Fruit fly (Drosophila melanogaster) whole organism: ENCODE data around the gene CG33333.

ENCODE experiments used
- CG8478 ChIP-seq: fragments of >200 bp; optimal IDR thresholded peaks from 2 replicates; lab custom pipeline; 2018; ENCODE audit warnings: inconsistent platforms
- Dll ChIP-seq: fragments of >200 bp; optimal IDR thresholded peaks from 2 replicates; lab custom pipeline; 2017
- EcR ChIP-seq, 2 experiments: fragments of >200 bp; optimal IDR thresholded peaks; 2 replicates each; lab custom pipeline; 2017; ENCODE audit warnings: missing biosample characterization in 2 of 2, missing genetic modification characterization in 2 of 2, missing genetic modification reagents in 2 of 2
- pan ChIP-seq: fragments of >200 bp; optimal IDR thresholded peaks from 2 replicates; lab custom pipeline; 2017
- psq ChIP-seq: fragments of >200 bp; optimal IDR thresholded peaks from 2 replicates; lab custom pipeline; 2017
- usp ChIP-seq: fragments of >200 bp; optimal IDR thresholded peaks from 2 replicates; lab custom pipeline; 2017; ENCODE audit warnings: missing biosample characterization, missing genetic modification characterization, mixed read lengths

Gene CG33333

DNA sequence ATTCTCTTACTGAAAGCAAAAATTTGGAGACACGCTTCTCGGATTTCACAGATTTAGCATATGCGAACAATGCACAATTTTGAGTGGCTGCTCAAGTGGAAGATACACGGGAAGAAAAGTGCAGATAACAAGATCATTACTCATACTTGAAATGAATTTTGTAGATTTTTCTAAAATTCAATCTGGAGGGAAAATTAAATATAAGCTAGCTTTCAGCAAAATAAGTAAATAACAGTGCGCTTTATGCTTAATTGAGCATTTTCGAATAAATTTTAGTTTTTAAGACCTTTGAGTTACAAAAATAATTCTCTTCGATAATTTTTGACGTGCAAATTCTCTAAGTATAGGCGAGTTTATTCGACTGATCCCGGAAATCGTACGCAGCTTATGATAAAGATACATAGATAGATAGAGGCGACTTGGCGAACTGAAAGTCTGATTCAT is 16.6 kb upstream of the CG33333 start:
- TF ChIP-seq EcR (GFP tag; optimal IDR thresholded peaks at IDR 0.05; lab: Kevin White, UChicago) (no peak), CG8478 (lab: Kevin White, UChicago) (no peak), psq (no peak), Dll (lab: Kevin White, UChicago) (no peak)

DNA sequence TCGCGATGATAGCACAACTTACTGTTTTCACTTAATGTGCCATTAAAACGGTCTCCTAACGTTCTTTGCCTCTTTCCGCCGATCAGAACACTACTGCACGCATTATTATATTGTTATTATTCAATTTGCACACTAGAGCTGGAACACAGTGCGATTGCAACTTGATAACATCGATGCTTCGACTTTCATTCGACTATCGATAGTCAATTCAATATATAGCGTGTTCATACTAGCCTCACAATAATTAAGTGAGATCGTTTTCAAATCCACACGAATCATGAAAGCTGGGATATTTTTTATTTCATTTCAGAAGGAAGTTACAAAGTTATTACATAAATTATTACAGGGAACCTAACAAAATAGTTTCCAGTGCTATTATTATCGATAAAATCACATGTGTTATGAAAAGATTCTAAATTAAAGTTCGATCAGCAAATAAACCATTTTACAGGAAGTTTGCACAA is 15.9 kb upstream of the CG33333 start:
- TF ChIP-seq CG8478 (lab: Kevin White, UChicago) = no peak
- no peak for TF ChIP-seq psq
- no peak for TF ChIP-seq EcR (GFP tag; optimal IDR thresholded peaks at IDR 0.05; lab: Kevin White, UChicago)
- TF ChIP-seq pan (lab: Kevin White, UChicago) = no peak
- TF ChIP-seq Dll (lab: Kevin White, UChicago) = no peak
- TF ChIP-seq usp = no peak

DNA sequence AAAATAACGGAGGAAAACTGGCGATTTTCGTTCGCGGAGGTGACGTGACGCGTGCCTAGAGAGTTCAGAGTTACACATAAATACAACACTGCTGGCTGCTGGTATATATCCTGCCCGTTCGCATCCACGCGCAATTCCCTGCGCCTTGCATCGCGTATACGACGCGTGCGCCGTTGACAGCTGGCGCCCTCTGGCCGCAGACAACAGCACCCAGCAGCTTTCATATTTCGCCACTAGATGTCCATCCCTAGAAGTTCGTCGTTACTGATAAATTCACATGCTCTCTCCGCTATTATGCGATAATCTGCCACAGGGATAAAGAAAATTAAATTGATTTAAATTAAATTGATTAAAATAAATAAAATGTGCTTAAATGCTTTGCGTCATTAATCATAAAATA is 14.8 kb upstream of the CG33333 start, which contains the start of gene Sur-8:
Gene Sur-8 (minus strand): TSS at position 82 of the 400 bp plus-strand sequence.
- no peak for TF ChIP-seq CG8478 (lab: Kevin White, UChicago)
- TF ChIP-seq EcR (GFP tag; optimal IDR thresholded peaks at IDR 0.05; lab: Kevin White, UChicago) = no peak
- TF ChIP-seq Dll (lab: Kevin White, UChicago) = no peak
- no peak for TF ChIP-seq pan (lab: Kevin White, UChicago)
- no peak for TF ChIP-seq psq

DNA sequence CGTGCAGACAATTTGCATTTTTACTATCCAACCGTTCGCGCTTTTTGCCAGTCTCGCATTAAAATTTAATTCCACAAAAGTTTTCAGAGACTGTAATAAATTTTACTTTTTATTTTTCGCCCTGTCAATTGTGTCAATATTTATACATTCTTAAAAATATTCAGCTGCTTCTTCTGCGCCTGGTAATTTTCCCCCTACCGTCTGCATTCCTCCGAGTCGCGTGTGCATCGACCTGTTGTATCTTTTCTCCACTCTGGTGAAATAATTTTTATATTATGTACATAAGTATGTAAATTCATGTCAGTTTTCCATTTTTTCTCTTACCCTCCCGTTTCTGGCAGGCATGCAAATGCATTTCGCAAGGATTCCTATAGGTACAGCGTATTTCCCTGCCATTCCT is 14.1 kb upstream of the CG33333 start, which contains the start of gene CG34279:
Gene CG34279 (minus strand): TSS at position 101 of the 400 bp plus-strand sequence.
- no peak for TF ChIP-seq EcR (GFP tag; optimal IDR thresholded peaks at IDR 0.05; lab: Kevin White, UChicago)
- no peak for TF ChIP-seq psq
- TF ChIP-seq CG8478 (lab: Kevin White, UChicago) = no peak
- TF ChIP-seq usp = no peak
- no peak for TF ChIP-seq Dll (lab: Kevin White, UChicago)
- TF ChIP-seq pan (lab: Kevin White, UChicago) = no peak

DNA sequence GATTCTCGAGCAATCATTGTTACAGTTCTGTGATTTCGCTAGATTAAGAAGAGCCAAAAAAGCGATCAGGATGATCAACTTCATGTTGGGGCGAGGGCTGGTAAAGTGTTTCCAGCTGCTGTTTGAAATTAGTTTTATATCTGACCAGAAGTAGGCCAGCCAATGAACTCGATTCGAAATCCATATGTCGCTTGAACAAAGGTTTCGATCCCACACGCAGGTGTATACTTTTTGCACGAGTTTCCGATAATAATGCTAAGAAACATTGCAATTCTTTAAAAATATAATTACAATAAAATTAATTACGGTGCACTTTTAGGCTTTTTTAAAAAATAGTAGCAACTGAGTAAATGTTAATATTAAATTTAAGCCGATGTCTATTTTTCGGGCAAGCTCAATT is 13.6 kb upstream of the CG33333 start, which contains the start of gene CG34280:
Gene CG34280 (minus strand): TSS at position 101 of the 400 bp plus-strand sequence.
- TF ChIP-seq pan (lab: Kevin White, UChicago) = no peak
- no peak for TF ChIP-seq EcR (GFP tag; optimal IDR thresholded peaks at IDR 0.05; lab: Kevin White, UChicago)
- TF ChIP-seq Dll (lab: Kevin White, UChicago) = no peak
- no peak for TF ChIP-seq psq
- no peak for TF ChIP-seq CG8478 (lab: Kevin White, UChicago)
- no peak for TF ChIP-seq usp

DNA sequence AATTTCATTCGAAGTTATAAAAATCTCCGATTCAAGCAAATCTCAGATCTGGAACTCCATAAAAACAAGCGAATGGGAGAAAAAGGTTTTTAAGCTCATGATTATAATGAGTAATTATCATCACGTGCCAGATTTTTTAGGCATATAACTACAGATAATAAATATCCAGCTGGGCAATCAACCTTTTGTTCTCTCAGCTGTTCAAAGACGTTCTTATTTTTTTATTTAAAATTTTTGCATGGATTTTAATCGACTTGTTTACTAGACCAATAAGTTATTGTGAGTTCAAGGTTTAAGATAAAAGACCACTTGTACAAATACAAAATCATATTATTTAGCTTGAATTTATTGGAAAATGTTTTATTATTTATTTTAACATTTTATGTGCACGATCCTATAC is 13.1 kb upstream of the CG33333 start:
- TF ChIP-seq pan (lab: Kevin White, UChicago) (no peak), Dll (lab: Kevin White, UChicago) (no peak), psq (no peak), EcR (GFP tag; optimal IDR thresholded peaks at IDR 0.05; lab: Kevin White, UChicago) (no peak), usp (no peak), CG8478 (lab: Kevin White, UChicago) (no peak)

DNA sequence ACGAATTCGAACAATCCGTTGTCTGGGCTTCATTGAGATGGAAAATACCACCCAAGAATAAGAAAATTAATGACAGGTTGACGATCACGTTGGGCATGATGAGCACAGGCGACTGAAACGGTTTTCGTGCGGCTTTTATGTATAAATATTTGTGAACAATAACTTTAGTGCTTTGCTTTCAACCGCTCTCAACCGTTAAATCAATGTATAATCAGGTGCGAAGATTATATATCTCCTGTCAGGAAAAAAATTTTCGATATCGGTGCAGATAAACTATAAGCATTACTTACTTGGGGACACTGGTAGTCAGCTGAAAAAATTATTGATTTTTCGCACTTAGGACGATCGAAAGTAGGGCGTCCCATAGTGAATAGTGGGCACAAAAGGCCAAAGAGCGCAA is 12.3 kb upstream of the CG33333 start, which contains the start of gene CG42823:
Gene CG42823 (minus strand): TSS at position 101 of the 400 bp plus-strand sequence.
- TF ChIP-seq psq = no peak
- TF ChIP-seq pan (lab: Kevin White, UChicago) = no peak
- no peak for TF ChIP-seq EcR (GFP tag; optimal IDR thresholded peaks at IDR 0.05; lab: Kevin White, UChicago)
- TF ChIP-seq CG8478 (lab: Kevin White, UChicago) = no peak
- TF ChIP-seq Dll (lab: Kevin White, UChicago) = no peak
- TF ChIP-seq usp = no peak

DNA sequence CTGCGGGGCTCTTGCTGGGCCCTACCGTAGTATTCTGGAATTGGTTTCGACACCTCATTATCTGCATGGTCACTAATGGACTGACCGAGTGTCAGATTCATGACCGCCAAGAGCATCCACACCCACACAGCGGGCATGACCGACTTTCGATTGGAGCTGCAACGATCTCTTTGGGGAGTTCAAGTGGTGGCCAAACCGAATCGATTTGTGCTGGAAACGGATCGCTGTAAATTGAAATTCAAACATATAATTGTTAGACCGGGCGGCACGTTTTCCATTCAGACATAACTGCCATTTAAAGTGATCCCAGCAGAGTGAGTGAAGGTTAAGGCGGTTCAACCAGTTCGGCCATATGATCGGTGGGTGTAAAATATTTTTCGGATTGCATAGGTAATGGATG is 10.9 kb upstream of the CG33333 start, which contains the start of the genes CG42824 and CG42798:
Gene CG42824 (minus strand): TSS at position 101 of the 400 bp plus-strand sequence.
Gene CG42798 (plus strand): TSS at position 268 of the 400 bp plus-strand sequence.
- TF ChIP-seq psq = no peak
- TF ChIP-seq Dll (lab: Kevin White, UChicago) = no peak
- TF ChIP-seq EcR (GFP tag; optimal IDR thresholded peaks at IDR 0.05; lab: Kevin White, UChicago) = no peak
- no peak for TF ChIP-seq CG8478 (lab: Kevin White, UChicago)
- TF ChIP-seq usp = no peak
- no peak for TF ChIP-seq pan (lab: Kevin White, UChicago)

DNA sequence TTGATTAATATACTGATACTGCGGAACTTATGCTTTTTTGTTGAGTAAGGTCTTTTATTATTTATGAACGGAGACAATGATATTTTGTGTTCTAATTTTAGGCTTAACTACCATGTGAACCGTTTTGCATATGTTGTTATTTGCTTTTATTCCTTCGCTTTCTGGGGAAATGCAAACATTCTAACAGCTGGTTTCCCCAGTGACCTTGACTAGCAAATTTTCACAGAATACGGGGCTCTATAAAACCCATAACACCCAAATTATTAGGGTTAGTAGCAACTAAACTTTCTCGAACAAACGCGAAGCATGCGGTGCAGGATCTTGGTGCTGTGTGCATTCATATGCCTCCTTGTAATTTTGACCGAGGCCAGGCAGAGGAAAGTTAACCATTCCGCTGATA is 9.7 kb upstream of the CG33333 start, which contains the start of gene CG17283:
Gene CG17283 (plus strand): TSS at position 301 of the 400 bp plus-strand sequence.
- TF ChIP-seq EcR (GFP tag; optimal IDR thresholded peaks at IDR 0.05; lab: Kevin White, UChicago) (no peak), pan (lab: Kevin White, UChicago) (no peak), CG8478 (lab: Kevin White, UChicago) (no peak), psq (no peak), usp (no peak), Dll (lab: Kevin White, UChicago) (no peak)

DNA sequence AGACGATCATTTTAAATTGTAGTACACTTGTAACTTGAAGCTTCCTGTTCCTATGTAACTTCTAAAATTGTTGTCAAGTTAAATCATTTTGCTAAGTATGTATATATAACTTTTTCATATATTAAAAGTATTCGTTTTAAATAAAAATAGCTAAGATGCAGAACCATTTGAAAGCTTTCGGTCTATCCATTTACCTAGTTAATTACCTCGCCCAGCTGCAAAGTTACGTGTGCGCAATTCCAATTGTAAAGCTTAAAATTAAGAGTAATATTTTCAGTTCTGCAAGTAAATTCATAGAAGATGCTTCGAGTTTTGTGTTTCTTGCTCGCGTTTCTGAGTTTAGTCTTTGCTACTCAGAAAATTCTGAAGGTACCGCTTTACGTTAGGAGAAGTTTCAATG is 7.9 kb upstream of the CG33333 start, which contains the start of gene CG5860:
Gene CG5860 (plus strand): TSS at position 301 of the 400 bp plus-strand sequence.
- no peak for TF ChIP-seq EcR (GFP tag; optimal IDR thresholded peaks at IDR 0.05; lab: Kevin White, UChicago)

DNA sequence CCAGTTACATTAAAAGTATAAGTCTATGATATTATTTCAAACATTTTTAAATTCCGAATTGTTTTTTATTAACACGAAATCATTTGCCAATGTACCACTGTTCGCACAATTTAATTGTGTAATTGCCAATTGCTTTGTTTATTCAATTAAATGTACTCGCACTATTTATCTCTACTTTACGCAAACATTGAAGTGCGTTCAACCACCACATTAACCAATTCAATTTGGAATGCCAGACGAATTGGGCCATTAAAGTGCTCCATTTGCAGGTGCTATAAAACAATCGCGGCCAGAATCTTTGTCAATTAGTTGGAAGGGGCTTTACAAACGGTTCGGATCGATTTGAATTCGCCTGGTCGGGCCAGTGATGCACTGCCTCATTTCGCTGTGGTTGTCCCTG is 6.5 kb upstream of the CG33333 start, which contains the start of gene CG5863:
Gene CG5863 (plus strand): TSS at position 301 of the 400 bp plus-strand sequence.
- TF ChIP-seq CG8478 (lab: Kevin White, UChicago) = no peak
- TF ChIP-seq usp = no peak
- TF ChIP-seq EcR (GFP tag; optimal IDR thresholded peaks at IDR 0.05; lab: Kevin White, UChicago) = no peak
- TF ChIP-seq pan (lab: Kevin White, UChicago) = no peak
- no peak for TF ChIP-seq Dll (lab: Kevin White, UChicago)
- no peak for TF ChIP-seq psq

DNA sequence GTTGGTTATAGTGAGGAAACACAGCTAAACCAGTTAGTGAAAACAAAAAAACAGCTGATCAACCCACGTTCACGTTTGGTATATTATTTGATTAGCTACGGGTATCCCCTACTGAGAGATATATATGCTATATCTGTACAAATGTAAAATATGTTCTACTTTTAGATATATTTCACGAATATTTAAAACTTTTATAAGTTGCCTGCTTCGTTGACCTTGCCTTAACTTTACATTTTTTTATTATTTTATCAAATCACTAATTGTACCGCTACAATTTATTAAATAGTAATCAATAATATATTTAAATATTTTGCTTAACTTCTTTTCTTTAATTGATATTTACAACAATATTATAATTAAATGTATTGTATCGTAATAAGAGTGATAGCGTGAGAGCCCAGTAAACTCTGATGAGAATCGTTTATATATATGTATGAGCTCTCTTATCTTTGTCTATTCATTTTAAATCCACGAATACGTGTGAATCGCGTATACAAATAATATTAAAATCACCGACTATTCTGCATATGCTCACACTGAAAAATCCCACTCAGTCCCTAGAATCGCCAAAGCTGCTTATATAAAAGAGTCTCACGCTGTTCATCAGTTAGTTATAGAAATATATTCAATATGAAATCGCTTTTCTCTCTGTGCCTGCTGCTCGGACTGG is 4.7 kb upstream of the CG33333 start, which contains the start of gene CG42821:
Gene CG42821 (plus strand): TSS at position 620 of the 670 bp plus-strand sequence.
- no peak for TF ChIP-seq Dll (lab: Kevin White, UChicago)
